Fruit fly (Drosophila melanogaster) whole organism, embryonic: ENCODE measurements around the gene CG12723.

Experiments
- ATbp ChIP-seq: fragments of 200-800 bp; sonication (Bioruptor generic); optimal IDR thresholded peaks from 2 replicates; lab custom pipeline; 2017; ENCODE audit warnings: missing biosample characterization, mild to moderate bottlenecking, missing genetic modification characterization, missing genetic modification reagents
- Ada2b ChIP-seq: fragments of 200-800 bp; sonication (Bioruptor generic); IDR thresholded peaks from 2 replicates; pipeline ENCODE4 v1.3.6; 2022; ENCODE audit warnings: missing biosample characterization, missing genetic modification characterization
- CG10147 ChIP-seq: fragments of 200-800 bp; sonication (Bioruptor generic); optimal IDR thresholded peaks from 2 replicates; lab custom pipeline; 2019; ENCODE audit warnings: missing biosample characterization, mild to moderate bottlenecking, missing genetic modification characterization, moderate library complexity
- CG10543 ChIP-seq: fragments of 200-800 bp; sonication (Bioruptor generic); optimal IDR thresholded peaks from 3 replicates; lab custom pipeline; 2017; ENCODE audit warnings: missing biosample characterization, mild to moderate bottlenecking, missing genetic modification characterization, moderate library complexity
- CG10979 ChIP-seq: fragments of 200-800 bp; sonication (Bioruptor generic); optimal IDR thresholded peaks from 2 replicates; lab custom pipeline; 2018; ENCODE audit warnings: missing biosample characterization, mild to moderate bottlenecking, missing genetic modification characterization, moderate library complexity
- CG11723 ChIP-seq: fragments of 200-800 bp; sonication (Bioruptor generic); optimal IDR thresholded peaks from 2 replicates; lab custom pipeline; 2017; ENCODE audit warnings: missing biosample characterization, mild to moderate bottlenecking, missing genetic modification characterization
- CG12219 ChIP-seq: fragments of 200-800 bp; sonication (Bioruptor generic); optimal IDR thresholded peaks from 3 replicates; lab custom pipeline; 2018; ENCODE audit warnings: missing biosample characterization, mild to moderate bottlenecking, missing genetic modification characterization
- CG1233 ChIP-seq: fragments of 200-800 bp; sonication (Bioruptor generic); optimal IDR thresholded peaks from 4 replicates; lab custom pipeline; 2018; ENCODE audit warnings: missing biosample characterization, mild to moderate bottlenecking, missing genetic modification characterization
- CG12769 ChIP-seq: fragments of 200-800 bp; sonication (Bioruptor generic); optimal IDR thresholded peaks from 2 replicates; lab custom pipeline; 2019; ENCODE audit warnings: missing biosample characterization, mild to moderate bottlenecking, missing genetic modification characterization, moderate library complexity
- CG12942 ChIP-seq: fragments of 200-800 bp; sonication (Bioruptor generic); optimal IDR thresholded peaks from 3 replicates; lab custom pipeline; 2016; ENCODE audit warnings: missing biosample characterization, missing genetic modification characterization
- CG13424 ChIP-seq: fragments of 200-800 bp; sonication (Bioruptor generic); optimal IDR thresholded peaks from 2 replicates; lab custom pipeline; 2019; ENCODE audit warnings: missing biosample characterization, mild to moderate bottlenecking, missing genetic modification characterization, moderate library complexity
- CG14014 ChIP-seq: fragments of 200-800 bp; sonication (Bioruptor generic); IDR thresholded peaks from 2 replicates; pipeline ENCODE4 v1.3.6; 2022; ENCODE audit warnings: missing biosample characterization, missing genetic modification characterization
- CG14965 ChIP-seq: fragments of 200-800 bp; sonication (Bioruptor generic); optimal IDR thresholded peaks from 2 replicates; lab custom pipeline; 2016; ENCODE audit warnings: missing biosample characterization, missing genetic modification characterization, borderline replicate concordance
- CG17912 ChIP-seq: fragments of 200-800 bp; sonication (Bioruptor generic); optimal IDR thresholded peaks from 2 replicates; lab custom pipeline; 2018; ENCODE audit warnings: missing biosample characterization, mild to moderate bottlenecking, missing genetic modification characterization
- CG1792 ChIP-seq: fragments of 200-800 bp; sonication (Bioruptor generic); optimal IDR thresholded peaks from 2 replicates; lab custom pipeline; 2016; ENCODE audit warnings: missing biosample characterization, missing genetic modification characterization
- CG2116 ChIP-seq: fragments of 200-800 bp; sonication (Bioruptor generic); optimal IDR thresholded peaks from 3 replicates; lab custom pipeline; 2018; ENCODE audit warnings: missing biosample characterization, mild to moderate bottlenecking, missing genetic modification characterization
- CG33213 ChIP-seq: fragments of 200-800 bp; sonication (Bioruptor generic); optimal IDR thresholded peaks from 3 replicates; lab custom pipeline; 2016; ENCODE audit warnings: missing biosample characterization, missing genetic modification characterization
- CG33557 ChIP-seq: fragments of 200-800 bp; sonication (Bioruptor generic); optimal IDR thresholded peaks from 2 replicates; lab custom pipeline; 2019; ENCODE audit warnings: missing biosample characterization, mild to moderate bottlenecking, missing genetic modification characterization, moderate library complexity
- CG34224 ChIP-seq: fragments of 200-800 bp; sonication (Bioruptor generic); IDR thresholded peaks from 3 replicates; pipeline ENCODE4 v1.3.6; 2022; ENCODE audit warnings: missing biosample characterization, missing genetic modification characterization; ENCODE audit not compliant: partially characterized antibody
- CG4854 ChIP-seq: fragments of 200-800 bp; sonication (Bioruptor generic); optimal IDR thresholded peaks from 2 replicates; lab custom pipeline; 2016; ENCODE audit warnings: missing biosample characterization, missing genetic modification characterization, inconsistent platforms
- CG8281 ChIP-seq: fragments of 200-800 bp; sonication (Bioruptor generic); optimal IDR thresholded peaks from 2 replicates; lab custom pipeline; 2018; ENCODE audit warnings: missing biosample characterization, mild to moderate bottlenecking, missing genetic modification characterization, moderate library complexity
- CTCF ChIP-seq: fragments of 200-800 bp; sonication (Bioruptor generic); optimal IDR thresholded peaks from 2 replicates; lab custom pipeline; 2017; ENCODE audit warnings: missing biosample characterization, mild to moderate bottlenecking, missing genetic modification characterization, moderate library complexity
- D19A ChIP-seq: fragments of 200-800 bp; optimal IDR thresholded peaks from 3 replicates; lab custom pipeline; 2019; ENCODE audit warnings: missing biosample characterization, mild to moderate bottlenecking, missing genetic modification characterization, moderate library complexity
- Dbx ChIP-seq: fragments of 200-800 bp; sonication (Bioruptor generic); IDR thresholded peaks from 3 replicates; pipeline ENCODE4 v1.3.6; 2022; ENCODE audit warnings: missing biosample characterization, missing genetic modification characterization
- Dp ChIP-seq: fragments of 200-800 bp; sonication (Bioruptor generic); optimal IDR thresholded peaks from 2 replicates; lab custom pipeline; 2018; ENCODE audit warnings: missing biosample characterization, mild to moderate bottlenecking, missing genetic modification characterization, moderate library complexity
- E2f2 ChIP-seq: fragments of 200-800 bp; sonication (Bioruptor generic); IDR thresholded peaks from 2 replicates; pipeline ENCODE4 v1.3.6; 2022; ENCODE audit warnings: missing biosample characterization, missing genetic modification characterization
- Hr51 ChIP-seq, 2 experiments: fragments of 200-800 bp; sonication (Bioruptor generic); optimal IDR thresholded peaks; 2 replicates in 1 of 2; 3 replicates in 1 of 2; lab custom pipeline; 2016 to 2018; ENCODE audit warnings: missing biosample characterization in 2 of 2, missing genetic modification characterization in 2 of 2, mild to moderate bottlenecking in 1 of 2, moderate library complexity in 1 of 2
- Lim3 ChIP-seq: fragments of 200-800 bp; sonication (Bioruptor generic); IDR thresholded peaks from 2 replicates; pipeline ENCODE4 v1.3.6; 2022; ENCODE audit warnings: missing biosample characterization, missing genetic modification characterization
- MESR4 ChIP-seq: fragments of 200-800 bp; sonication (Bioruptor generic); optimal IDR thresholded peaks from 2 replicates; lab custom pipeline; 2018; ENCODE audit warnings: missing biosample characterization, mild to moderate bottlenecking, missing genetic modification characterization, moderate library complexity
- Med ChIP-seq: fragments of 200-800 bp; sonication (Bioruptor generic); peaks from one replicate; lab custom pipeline; 2016; ENCODE audit warnings: missing biosample characterization, missing genetic modification characterization, mild to moderate bottlenecking, inconsistent platforms, moderate library complexity
- Mrtf ChIP-seq: fragments of 200-800 bp; sonication (Bioruptor generic); IDR thresholded peaks from 3 replicates; pipeline ENCODE4 v1.3.6; 2022; ENCODE audit warnings: missing biosample characterization, missing genetic modification characterization
- Nf-YA ChIP-seq: fragments of 200-800 bp; sonication (Bioruptor generic); IDR thresholded peaks from 2 replicates; pipeline ENCODE4 v1.3.6; 2022; ENCODE audit warnings: missing biosample characterization, missing genetic modification characterization
- Ssrp ChIP-seq: fragments of 200-800 bp; sonication (Bioruptor generic); optimal IDR thresholded peaks from 2 replicates; lab custom pipeline; 2018; ENCODE audit warnings: missing biosample characterization, mild to moderate bottlenecking, missing genetic modification characterization, moderate library complexity
- amos ChIP-seq: fragments of 200-800 bp; sonication (Bioruptor generic); IDR thresholded peaks from 2 replicates; pipeline ENCODE4 v1.3.6; 2022; ENCODE audit warnings: missing biosample characterization, missing genetic modification characterization; ENCODE audit not compliant: partially characterized antibody
- ase ChIP-seq: fragments of 200-800 bp; sonication (Bioruptor generic); IDR thresholded peaks from 3 replicates; pipeline ENCODE4 v1.3.6; 2022; ENCODE audit warnings: missing biosample characterization, missing genetic modification characterization
- caup ChIP-seq: fragments of 200-800 bp; sonication (Bioruptor generic); optimal IDR thresholded peaks from 3 replicates; lab custom pipeline; 2017; ENCODE audit warnings: missing biosample characterization, mild to moderate bottlenecking, missing genetic modification characterization, moderate library complexity; ENCODE audit not compliant: severe bottlenecking
- crol ChIP-seq: fragments of 200-800 bp; sonication (Bioruptor generic); IDR thresholded peaks from 2 replicates; pipeline ENCODE4 v1.3.6; 2022; ENCODE audit warnings: missing biosample characterization, missing genetic modification characterization
- cwo ChIP-seq: fragments of 200-800 bp; sonication (Bioruptor generic); optimal IDR thresholded peaks from 3 replicates; lab custom pipeline; 2017; ENCODE audit warnings: missing biosample characterization, missing genetic modification characterization, mild to moderate bottlenecking, moderate library complexity, missing genetic modification reagents
- gce ChIP-seq: fragments of 200-800 bp; sonication (Bioruptor generic); IDR thresholded peaks from 3 replicates; pipeline ENCODE4 v1.3.6; 2022; ENCODE audit warnings: missing biosample characterization, missing genetic modification characterization
- gfzf ChIP-seq: fragments of 200-800 bp; sonication (Bioruptor generic); optimal IDR thresholded peaks from 2 replicates; lab custom pipeline; 2016; ENCODE audit warnings: missing biosample characterization, mild to moderate bottlenecking, missing genetic modification characterization, moderate library complexity
- hbn ChIP-seq: fragments of 200-800 bp; sonication (Bioruptor generic); IDR thresholded peaks from 2 replicates; pipeline ENCODE4 v1.3.6; 2022; ENCODE audit warnings: missing biosample characterization, missing genetic modification characterization; ENCODE audit not compliant: partially characterized antibody
- jigr1 ChIP-seq: fragments of 200-800 bp; sonication (Bioruptor generic); IDR thresholded peaks from 3 replicates; pipeline ENCODE4 v1.3.6; 2022; ENCODE audit warnings: missing biosample characterization, missing genetic modification characterization
- lola ChIP-seq, 3 experiments: fragments of >200 bp in 2 of 3; fragments of 200-800 bp in 1 of 3; sonication (Bioruptor generic) in 1 of 3; optimal IDR thresholded peaks; 2 replicates each; lab custom pipeline; 2017 to 2019; ENCODE audit warnings: missing biosample characterization in 3 of 3, missing genetic modification characterization in 3 of 3, mild to moderate bottlenecking in 1 of 3, moderate library complexity in 1 of 3
- mld ChIP-seq: fragments of 200-800 bp; sonication (Bioruptor generic); IDR thresholded peaks from 3 replicates; pipeline ENCODE4 v1.3.6; 2022; ENCODE audit warnings: missing biosample characterization, missing genetic modification characterization; ENCODE audit not compliant: partially characterized antibody
- nau ChIP-seq: fragments of 200-800 bp; sonication (Bioruptor generic); optimal IDR thresholded peaks from 3 replicates; lab custom pipeline; 2017; ENCODE audit warnings: missing biosample characterization, mild to moderate bottlenecking, missing genetic modification characterization, missing genetic modification reagents
- nerfin-2 ChIP-seq: fragments of 200-800 bp; sonication (Bioruptor generic); IDR thresholded peaks from 2 replicates; pipeline ENCODE4 v1.3.6; 2022; ENCODE audit warnings: missing biosample characterization, missing genetic modification characterization; ENCODE audit not compliant: partially characterized antibody
- org-1 ChIP-seq: fragments of 200-800 bp; sonication (Bioruptor generic); optimal IDR thresholded peaks from 2 replicates; lab custom pipeline; 2017; ENCODE audit warnings: missing biosample characterization, missing genetic modification characterization
- otp ChIP-seq: fragments of 200-800 bp; sonication (Bioruptor generic); IDR thresholded peaks from 3 replicates; pipeline ENCODE4, ENCODE4 v1.3.6; 2022; ENCODE audit warnings: missing biosample characterization, missing genetic modification characterization
- p53 ChIP-seq: fragments of 200-800 bp; sonication (Bioruptor generic); optimal IDR thresholded peaks from 2 replicates; lab custom pipeline; 2016; ENCODE audit warnings: missing biosample characterization, missing genetic modification characterization
- sens ChIP-seq: fragments of 200-800 bp; sonication (Bioruptor generic); peaks from one replicate; lab custom pipeline; 2016; ENCODE audit warnings: missing biosample characterization, missing genetic modification characterization

CG12723 gene

dm6 chrX:13204718-13205117, 13.0 kb upstream of the CG12723 start:
- TF ChIP-seq CG10979 (peak; percentile 80), Dp (no peak), CG14965 (GFP tag; lab: Kevin White, UChicago) (peak; percentile 91), CG1233 (no peak), lola (GFP tag; optimal IDR thresholded peaks at IDR 0.05; lab: Kevin White, UChicago) (no peak), gce (GFP tag; lab: Robert Waterston, UW) (no peak), org-1 (no peak), CG33213 (GFP tag; lab: Kevin White, UChicago) (no peak), CG12219 (GFP tag; lab: Kevin White, UChicago) (no peak), ATbp (no peak), nau (no peak), Ssrp (tag; lab: Kevin White, UChicago) (no peak), CG14014 (GFP tag; lab: Robert Waterston, UW) (no peak), Med (GFP tag; lab: Kevin White, UChicago) (peak; percentile 27), Nf-YA (GFP tag; lab: Robert Waterston, UW) (no peak), CTCF (GFP tag; lab: Kevin White, UChicago) (peak; percentile 85), p53 (GFP tag; lab: Kevin White, UChicago) (no peak)

dm6 chrX:13202162-13202561, 10.5 kb upstream of the CG12723 start, which contains the start of gene CG44437:
CG44437 (minus strand) TSS chrX:13202262.
- TF ChIP-seq nerfin-2 (GFP tag; lab: Robert Waterston, UW) (no peak), Mrtf (no peak), mld (GFP tag; lab: Robert Waterston, UW) (no peak), caup (GFP tag; lab: Kevin White, UChicago) (no peak), CG17912 (GFP tag; lab: Kevin White, UChicago) (no peak), CG13424 (tag; lab: Kevin White, UChicago) (no peak), Lim3 (GFP tag; lab: Robert Waterston, UW) (no peak), CG8281 (no peak), CG4854 (no peak), otp (no peak), gfzf (GFP tag; lab: Kevin White, UChicago) (no peak), sens (no peak), D19A (tag; lab: Kevin White, UChicago) (no peak), cwo (no peak), Hr51 (GFP tag; optimal IDR thresholded peaks at IDR 0.05; lab: Kevin White, UChicago) (no peak), CG12942 (GFP tag; lab: Kevin White, UChicago) (no peak), crol (GFP tag; lab: Robert Waterston, UW) (no peak)

dm6 chrX:13194249-13194648, 2.6 kb upstream of the CG12723 start, which contains the start of gene Coq5:
Coq5 (minus strand) TSS chrX:13194551.
- TF ChIP-seq CG33557 (GFP tag; lab: Kevin White, UChicago) = no peak
- TF ChIP-seq CG10543 (GFP tag; lab: Kevin White, UChicago) = no peak
- TF ChIP-seq ase (GFP tag; lab: Robert Waterston, UW) = no peak
- no peak for TF ChIP-seq Ada2b (GFP tag; lab: Robert Waterston, UW)
- TF ChIP-seq jigr1 (GFP tag; lab: Robert Waterston, UW) = no peak
- no peak for TF ChIP-seq CG11723
- no peak for TF ChIP-seq CG1792 (GFP tag; lab: Kevin White, UChicago)
- TF ChIP-seq MESR4 (GFP tag; lab: Kevin White, UChicago) = peak; percentile 6
- peak; percentile 66 for TF ChIP-seq CG34224 (GFP tag; lab: Robert Waterston, UW)
- no peak for TF ChIP-seq Dbx (GFP tag; lab: Robert Waterston, UW)
- TF ChIP-seq E2f2 (GFP tag; lab: Robert Waterston, UW) = peak; percentile 84
- 0 out of 2 replicates have a peak, but pooled peaks have one; percentile 36 for TF ChIP-seq hbn (GFP tag; lab: Robert Waterston, UW)
- TF ChIP-seq CG10147 (GFP tag; lab: Kevin White, UChicago) = no peak
- TF ChIP-seq amos (GFP tag; lab: Robert Waterston, UW) = peak; percentile 47; the same call in 1 of the 2 replicates
- TF ChIP-seq CG12769 (tag; lab: Kevin White, UChicago) = no peak
- TF ChIP-seq CG2116 (GFP tag; lab: Kevin White, UChicago) = peak; percentile 43
